Fruit fly (Drosophila melanogaster) whole organism, embryonic: ENCODE data around the gene CG9008.

Source experiments
- Ada2b ChIP-seq: fragments of 200-800 bp; sonication (Bioruptor generic); IDR thresholded peaks from 2 replicates; pipeline ENCODE4 v1.3.6; 2022; ENCODE audit warnings: missing biosample characterization, missing genetic modification characterization
- Blimp-1 ChIP-seq: fragments of 200-800 bp; sonication (Bioruptor generic); optimal IDR thresholded peaks from 3 replicates; lab custom pipeline; 2018; ENCODE audit warnings: missing biosample characterization, missing genetic modification characterization, mild to moderate bottlenecking, moderate library complexity, missing genetic modification reagents
- BtbVII ChIP-seq: fragments of 200-800 bp; sonication (Bioruptor generic); optimal IDR thresholded peaks from 3 replicates; lab custom pipeline; 2017; ENCODE audit warnings: missing biosample characterization, mild to moderate bottlenecking, missing genetic modification characterization
- CG10654 ChIP-seq: fragments of 200-800 bp; sonication (Bioruptor generic); optimal IDR thresholded peaks from 2 replicates; lab custom pipeline; 2016; ENCODE audit warnings: missing biosample characterization, missing genetic modification characterization
- CG11085 ChIP-seq: fragments of 200-800 bp; sonication (Bioruptor generic); IDR thresholded peaks from 2 replicates; pipeline ENCODE4 v1.3.6; 2022; ENCODE audit warnings: missing biosample characterization, missing genetic modification characterization
- CG11456 ChIP-seq: fragments of 200-800 bp; sonication (Bioruptor generic); IDR thresholded peaks from 3 replicates; pipeline ENCODE4 v1.3.6; 2022; ENCODE audit warnings: missing biosample characterization, missing genetic modification characterization
- CG13894 ChIP-seq: fragments of 200-800 bp; sonication (Bioruptor generic); optimal IDR thresholded peaks from 3 replicates; lab custom pipeline; 2018; ENCODE audit warnings: missing biosample characterization, mild to moderate bottlenecking, missing genetic modification characterization, moderate library complexity
- CG14014 ChIP-seq: fragments of 200-800 bp; sonication (Bioruptor generic); IDR thresholded peaks from 2 replicates; pipeline ENCODE4 v1.3.6; 2022; ENCODE audit warnings: missing biosample characterization, missing genetic modification characterization
- CG15011 ChIP-seq: fragments of 200-800 bp; sonication (Bioruptor generic); optimal IDR thresholded peaks from 3 replicates; lab custom pipeline; 2018; ENCODE audit warnings: missing biosample characterization, mild to moderate bottlenecking, missing genetic modification characterization
- CG1529 ChIP-seq: fragments of 200-800 bp; sonication (Bioruptor generic); optimal IDR thresholded peaks from 3 replicates; lab custom pipeline; 2018; ENCODE audit warnings: missing biosample characterization, missing genetic modification characterization
- CG16863 ChIP-seq: fragments of 200-800 bp; sonication (Bioruptor generic); optimal IDR thresholded peaks from 3 replicates; lab custom pipeline; 2016; ENCODE audit warnings: missing biosample characterization, missing genetic modification characterization
- CG1792 ChIP-seq: fragments of 200-800 bp; sonication (Bioruptor generic); optimal IDR thresholded peaks from 2 replicates; lab custom pipeline; 2016; ENCODE audit warnings: missing biosample characterization, missing genetic modification characterization
- CG2129 ChIP-seq: fragments of 200-800 bp; sonication (Bioruptor generic); IDR thresholded peaks from 2 replicates; pipeline ENCODE4 v1.3.6; 2022; ENCODE audit warnings: missing biosample characterization, missing genetic modification characterization; ENCODE audit not compliant: partially characterized antibody
- CG31441 ChIP-seq: fragments of 200-800 bp; sonication (Bioruptor generic); IDR thresholded peaks from 2 replicates; pipeline ENCODE4 v1.3.6; 2022; ENCODE audit warnings: missing biosample characterization, missing genetic modification characterization
- CG3407 ChIP-seq: fragments of 200-800 bp; sonication (Bioruptor generic); optimal IDR thresholded peaks from 2 replicates; lab custom pipeline; 2018; ENCODE audit warnings: missing biosample characterization, mild to moderate bottlenecking, missing genetic modification characterization
- CG34376 ChIP-seq: fragments of 200-800 bp; sonication (Bioruptor generic); optimal IDR thresholded peaks from 2 replicates; lab custom pipeline; 2018; ENCODE audit warnings: missing biosample characterization, mild to moderate bottlenecking, missing genetic modification characterization
- CG4617 ChIP-seq: fragments of 200-800 bp; sonication (Bioruptor generic); optimal IDR thresholded peaks from 3 replicates; lab custom pipeline; 2016; ENCODE audit warnings: missing biosample characterization, missing genetic modification characterization, borderline replicate concordance
- CG4820 ChIP-seq: fragments of 200-800 bp; sonication (Bioruptor generic); optimal IDR thresholded peaks from 3 replicates; lab custom pipeline; 2016; ENCODE audit warnings: missing biosample characterization, missing genetic modification characterization
- CG4854 ChIP-seq: fragments of 200-800 bp; sonication (Bioruptor generic); optimal IDR thresholded peaks from 2 replicates; lab custom pipeline; 2016; ENCODE audit warnings: missing biosample characterization, missing genetic modification characterization, inconsistent platforms
- CG9876 ChIP-seq: fragments of 200-800 bp; sonication (Bioruptor generic); optimal IDR thresholded peaks from 2 replicates; lab custom pipeline; 2016; ENCODE audit warnings: missing biosample characterization, missing genetic modification characterization
- D19A ChIP-seq: fragments of 200-800 bp; optimal IDR thresholded peaks from 3 replicates; lab custom pipeline; 2019; ENCODE audit warnings: missing biosample characterization, mild to moderate bottlenecking, missing genetic modification characterization, moderate library complexity
- Dip2 ChIP-seq: fragments of 200-800 bp; sonication (Bioruptor generic); IDR thresholded peaks from 2 replicates; pipeline ENCODE4 v1.3.6; 2022; ENCODE audit warnings: missing biosample characterization, missing genetic modification characterization
- E2f2 ChIP-seq: fragments of 200-800 bp; sonication (Bioruptor generic); IDR thresholded peaks from 2 replicates; pipeline ENCODE4 v1.3.6; 2022; ENCODE audit warnings: missing biosample characterization, missing genetic modification characterization
- HHEX ChIP-seq: fragments of 200-800 bp; sonication (Bioruptor generic); optimal IDR thresholded peaks from 3 replicates; lab custom pipeline; 2017; ENCODE audit warnings: missing biosample characterization, mild to moderate bottlenecking, missing genetic modification characterization, missing genetic modification reagents
- HLH4C ChIP-seq: fragments of 200-800 bp; sonication (Bioruptor generic); IDR thresholded peaks from 3 replicates; pipeline ENCODE4 v1.3.6; 2022; ENCODE audit warnings: missing biosample characterization, missing genetic modification characterization; ENCODE audit not compliant: partially characterized antibody
- Mes4 ChIP-seq: fragments of 200-800 bp; sonication (Bioruptor generic); optimal IDR thresholded peaks from 2 replicates; lab custom pipeline; 2016; ENCODE audit warnings: missing biosample characterization, missing genetic modification characterization
- NFAT ChIP-seq: fragments of 200-800 bp; sonication (Bioruptor generic); IDR thresholded peaks from 2 replicates; pipeline ENCODE4 v1.3.6; 2022; ENCODE audit warnings: missing biosample characterization, missing genetic modification characterization
- Optix ChIP-seq: fragments of 200-800 bp; sonication (Bioruptor generic); IDR thresholded peaks from 3 replicates; pipeline ENCODE4 v1.3.6; 2022; ENCODE audit warnings: missing biosample characterization, missing genetic modification characterization
- Pdp1 ChIP-seq, 2 experiments: fragments of 200-800 bp; sonication (Bioruptor generic); optimal IDR thresholded peaks; 3 replicates each; lab custom pipeline; 2016; ENCODE audit warnings: missing biosample characterization in 2 of 2, missing genetic modification characterization in 2 of 2, mild to moderate bottlenecking in 1 of 2, moderate library complexity in 1 of 2
- Poxn ChIP-seq: fragments of 200-800 bp; sonication (Bioruptor generic); IDR thresholded peaks from 2 replicates; pipeline ENCODE4 v1.3.6; 2022; ENCODE audit warnings: missing biosample characterization, missing genetic modification characterization
- Sin3A ChIP-seq: fragments of >200 bp; optimal IDR thresholded peaks from 2 replicates; lab custom pipeline; 2018
- Taf1 ChIP-seq: fragments of 200-800 bp; sonication (Bioruptor generic); IDR thresholded peaks from 2 replicates; pipeline ENCODE4 v1.3.6; 2022; ENCODE audit warnings: missing biosample characterization, missing genetic modification characterization
- ash1 ChIP-seq: fragments of 200-800 bp; sonication (Bioruptor generic); optimal IDR thresholded peaks from 2 replicates; lab custom pipeline; 2018; ENCODE audit warnings: missing biosample characterization, mild to moderate bottlenecking, missing genetic modification characterization
- cato ChIP-seq: fragments of 200-800 bp; sonication (Bioruptor generic); optimal IDR thresholded peaks from 2 replicates; lab custom pipeline; 2016; ENCODE audit warnings: missing biosample characterization, missing genetic modification characterization, borderline replicate concordance
- croc ChIP-seq: fragments of 200-800 bp; sonication (Bioruptor generic); conservative IDR thresholded peaks from 3 replicates; pipeline ENCODE4 v1.3.6; 2022; ENCODE audit warnings: missing biosample characterization, missing genetic modification characterization
- dan ChIP-seq: fragments of 200-800 bp; sonication (Bioruptor generic); IDR thresholded peaks from 2 replicates; pipeline ENCODE4 v1.3.6; 2022; ENCODE audit warnings: missing biosample characterization, missing genetic modification characterization
- exex ChIP-seq: fragments of 200-800 bp; sonication (Bioruptor generic); optimal IDR thresholded peaks from 4 replicates; lab custom pipeline; 2018; ENCODE audit warnings: missing biosample characterization, mild to moderate bottlenecking, missing genetic modification characterization, moderate library complexity
- fd96Cb ChIP-seq: fragments of 200-800 bp; sonication (Bioruptor generic); optimal IDR thresholded peaks from 2 replicates; lab custom pipeline; 2018; ENCODE audit warnings: missing biosample characterization, mild to moderate bottlenecking, missing genetic modification characterization, moderate library complexity
- gem ChIP-seq: fragments of 200-800 bp; sonication (Bioruptor generic); optimal IDR thresholded peaks from 2 replicates; lab custom pipeline; 2019; ENCODE audit warnings: missing biosample characterization, mild to moderate bottlenecking, missing genetic modification characterization, moderate library complexity
- gsb ChIP-seq: fragments of 200-800 bp; sonication (Bioruptor generic); IDR thresholded peaks from 2 replicates; pipeline ENCODE4 v1.3.6; 2022; ENCODE audit warnings: missing biosample characterization, missing genetic modification characterization
- gt ChIP-seq: fragments of 200-800 bp; sonication (Bioruptor generic); IDR thresholded peaks from 2 replicates; pipeline ENCODE4 v1.3.6; 2022; ENCODE audit warnings: missing biosample characterization, missing genetic modification characterization
- lab ChIP-seq: fragments of 200-800 bp; sonication (Bioruptor generic); optimal IDR thresholded peaks from 3 replicates; lab custom pipeline; 2017; ENCODE audit warnings: missing biosample characterization, missing genetic modification characterization, mild to moderate bottlenecking, moderate library complexity, missing genetic modification reagents
- mam ChIP-seq: fragments of 200-800 bp; sonication (Bioruptor generic); optimal IDR thresholded peaks from 3 replicates; lab custom pipeline; 2016; ENCODE audit warnings: missing biosample characterization, missing genetic modification characterization
- mirr ChIP-seq: fragments of 200-800 bp; sonication (Bioruptor generic); optimal IDR thresholded peaks from 3 replicates; lab custom pipeline; 2018; ENCODE audit warnings: missing biosample characterization, mild to moderate bottlenecking, missing genetic modification characterization
- odd ChIP-seq: fragments of 200-800 bp; sonication (Bioruptor generic); optimal IDR thresholded peaks from 2 replicates; lab custom pipeline; 2017; ENCODE audit warnings: missing biosample characterization, mild to moderate bottlenecking, missing genetic modification characterization
- pho ChIP-seq: fragments of 200-800 bp; sonication (Bioruptor generic); optimal IDR thresholded peaks from 2 replicates; lab custom pipeline; 2016; ENCODE audit warnings: missing biosample characterization, missing genetic modification characterization
- salm ChIP-seq: fragments of 200-800 bp; sonication (Bioruptor generic); optimal IDR thresholded peaks from 2 replicates; lab custom pipeline; 2018; ENCODE audit warnings: missing biosample characterization, mild to moderate bottlenecking, missing genetic modification characterization
- schlank ChIP-seq: fragments of 200-800 bp; sonication (Bioruptor generic); optimal IDR thresholded peaks from 2 replicates; lab custom pipeline; 2018; ENCODE audit warnings: missing biosample characterization, mild to moderate bottlenecking, missing genetic modification characterization
- sna ChIP-seq: fragments of 200-800 bp; sonication (Bioruptor generic); IDR thresholded peaks from 2 replicates; pipeline ENCODE4 v1.3.6; 2022; ENCODE audit warnings: missing biosample characterization, missing genetic modification characterization; ENCODE audit not compliant: partially characterized antibody
- sqz ChIP-seq: fragments of 200-800 bp; sonication (Bioruptor generic); optimal IDR thresholded peaks from 3 replicates; lab custom pipeline; 2018; ENCODE audit warnings: missing biosample characterization, mild to moderate bottlenecking, missing genetic modification characterization
- tgo ChIP-seq: fragments of 200-800 bp; sonication (Bioruptor generic); IDR thresholded peaks from 3 replicates; pipeline ENCODE4 v1.3.6; 2022; ENCODE audit warnings: missing biosample characterization, missing genetic modification characterization
- wor ChIP-seq: fragments of 200-800 bp; sonication (Bioruptor generic); IDR thresholded peaks from 2 replicates; pipeline ENCODE4 v1.3.6; 2022; ENCODE audit warnings: missing biosample characterization, missing genetic modification characterization

The CG9008 gene

dm6 chr2L:13784155-13784681 is 4.3 kb upstream of the CG9008 start, which contains the start of gene CG16890 (continued):
- TF ChIP-seq BtbVII (no peak), E2f2 (no peak), CG34376 (peak; percentile 73), CG4617 (GFP tag; lab: Kevin White, UChicago) (peak; percentile 14), tgo (GFP tag; lab: Robert Waterston, UW) (no peak), gem (tag; lab: Kevin White, UChicago) (no peak), Taf1 (GFP tag; lab: Robert Waterston, UW) (no peak), schlank (tag; lab: Kevin White, UChicago) (no peak), CG14014 (no peak), wor (GFP tag; lab: Robert Waterston, UW) (no peak), CG13894 (no peak), D19A (tag; lab: Kevin White, UChicago) (no peak), gt (no peak), CG15011 (GFP tag; lab: Kevin White, UChicago) (no peak), Ada2b (no peak), dan (GFP tag; lab: Robert Waterston, UW) (no peak), lab (GFP tag; lab: Kevin White, UChicago) (no peak), sna (no peak; the same call in 1 of the 2 replicates), Mes4 (no peak), CG16863 (peak; percentile 10), HLH4C (GFP tag; lab: Robert Waterston, UW) (peak; percentile 53; the same call in 2 of the 3 replicates), ash1 (GFP tag; lab: Kevin White, UChicago) (no peak), croc (no peak), CG10654 (no peak), odd (GFP tag; lab: Kevin White, UChicago) (no peak), CG4820 (no peak), CG9876 (GFP tag; lab: Kevin White, UChicago) (no peak), fd96Cb (no peak), mam (no peak), Dip2 (GFP tag; lab: Robert Waterston, UW) (no peak), mirr (no peak), Pdp1 (GFP tag; optimal IDR thresholded peaks at IDR 0.05; lab: Kevin White, UChicago) (peak in 1 of 2 experiments; percentile 14), pho (GFP tag; lab: Kevin White, UChicago) (no peak), Poxn (no peak), CG2129 (GFP tag; lab: Robert Waterston, UW) (no peak), CG3407 (GFP tag; lab: Kevin White, UChicago) (no peak), Blimp-1 (GFP tag; lab: Kevin White, UChicago) (no peak), CG4854 (GFP tag; lab: Kevin White, UChicago) (no peak), HHEX (GFP tag; lab: Kevin White, UChicago) (no peak), NFAT (GFP tag; lab: Robert Waterston, UW) (no peak), sqz (GFP tag; lab: Kevin White, UChicago) (no peak), cato (no peak), CG31441 (GFP tag; lab: Robert Waterston, UW) (no peak), exex (peak; percentile 28), CG11085 (GFP tag; lab: Robert Waterston, UW) (no peak), salm (tag; lab: Kevin White, UChicago) (no peak), CG11456 (no peak), CG1529 (GFP tag; lab: Kevin White, UChicago) (no peak), CG1792 (GFP tag; lab: Kevin White, UChicago) (no peak), gsb (no peak), Optix (GFP tag; lab: Robert Waterston, UW) (no peak), Sin3A (lab: Kevin White, UChicago) (no peak)
